Worm (Caenorhabditis elegans) whole organism, L3 larva: ENCODE results near the gene emc-5.
"Not testable (repeated sequence)": the region's sequence is repeated elsewhere in the genome, so short reads cannot be mapped to it uniquely, and the experiment has no call there.

Source experiments
- aly-2 ChIP-seq: fragments of 150-350 bp; optimal IDR thresholded peaks from 2 replicates; lab custom pipeline; 2014; ENCODE audit warnings: missing biosample characterization, missing genetic modification characterization
- ceh-82 ChIP-seq: fragments of 150-350 bp; optimal IDR thresholded peaks from 2 replicates; lab custom pipeline; 2014; ENCODE audit warnings: missing biosample characterization, missing genetic modification characterization
- jun-1 ChIP-seq: fragments of 150-350 bp; optimal IDR thresholded peaks from 2 replicates; lab custom pipeline; 2014; ENCODE audit warnings: missing biosample characterization, missing genetic modification reagents, missing genetic modification characterization
- lin-39 ChIP-seq: fragments of 150-350 bp; optimal IDR thresholded peaks from 2 replicates; lab custom pipeline; 2018; ENCODE audit warnings: missing biosample characterization, missing genetic modification reagents, missing genetic modification characterization
- mdl-1 ChIP-seq: fragments of 150-350 bp; optimal IDR thresholded peaks from 2 replicates; lab custom pipeline; 2014; ENCODE audit warnings: missing biosample characterization, missing genetic modification characterization
- nhr-237 ChIP-seq: fragments of 150-350 bp; optimal IDR thresholded peaks from 2 replicates; lab custom pipeline; 2014; ENCODE audit warnings: missing biosample characterization, missing genetic modification characterization
- nhr-25 ChIP-seq: sonication (generic microtip); optimal IDR thresholded peaks from 2 replicates; lab custom pipeline; 2017; ENCODE audit warnings: missing biosample characterization, missing genetic modification characterization
- sea-2 ChIP-seq: fragments of 150-350 bp; sonication (generic microtip); optimal IDR thresholded peaks from 4 replicates; lab custom pipeline; 2014; ENCODE audit warnings: missing biosample characterization, missing genetic modification reagents, missing genetic modification characterization
- ztf-11 ChIP-seq: fragments of 150-350 bp; optimal IDR thresholded peaks from 2 replicates; lab custom pipeline; 2014; ENCODE audit warnings: missing biosample characterization, missing genetic modification characterization

- not testable (repeated sequence) for TF ChIP-seq nhr-237 (tag; lab: Kevin White, UChicago); mdl-1; ztf-11 (tag; lab: Kevin White, UChicago); aly-2 (tag; lab: Kevin White, UChicago); sea-2 (GFP tag; lab: Kevin White, UChicago)
- TF ChIP-seq nhr-25 (tag; lab: Kevin White, UChicago) (peak; percentile 46), ceh-82 (tag; lab: Kevin White, UChicago) (peak; percentile 67), jun-1 (tag; lab: Kevin White, UChicago) (peak; percentile 77), lin-39 (tag; lab: Kevin White, UChicago) (peak; percentile 36)
These were observed 38.0 kb downstream of the emc-5 start, which contains the start of gene Y62F5A.12 for ce11 chrII:11534429-11535099.
